Worm (Caenorhabditis elegans): ENCODE data around the gene F55H2.5.

ce11 chrIII:9501072-9501471 lies 10.2 kb upstream of the F55H2.5 start:
- TF ChIP-seq nhr-76 (tag; optimal IDR thresholded peaks at IDR 0.05) (no peak), blmp-1 (tag; optimal IDR thresholded peaks at IDR 0.05) (no peak), elt-3 (tag; optimal IDR thresholded peaks at IDR 0.05) (no peak)

Data from whole organism, mixed stage, embryonic.